Fruit fly (Drosophila melanogaster) whole organism, adult: Measurements from ENCODE around the gene trp.

Experiments
- CG11617 ChIP-seq: fragments of 200-800 bp; sonication (Bioruptor generic); optimal IDR thresholded peaks from 2 replicates; lab custom pipeline; 2017; ENCODE audit warnings: mild to moderate bottlenecking, missing biosample characterization, missing genetic modification reagents, missing genetic modification characterization
- CG12768 ChIP-seq: fragments of 200-800 bp; sonication (Bioruptor generic); optimal IDR thresholded peaks from 2 replicates; lab custom pipeline; 2017; ENCODE audit warnings: missing biosample characterization, missing genetic modification characterization, mild to moderate bottlenecking, moderate library complexity, missing genetic modification reagents
- CG14711 ChIP-seq: fragments of 200-800 bp; sonication (Bioruptor generic); optimal IDR thresholded peaks from 2 replicates; lab custom pipeline; 2018; ENCODE audit warnings: missing biosample characterization, mild to moderate bottlenecking, missing genetic modification characterization, moderate library complexity
- CG1620 ChIP-seq: fragments of 200-800 bp; sonication (Bioruptor generic); optimal IDR thresholded peaks from 2 replicates; lab custom pipeline; 2016; ENCODE audit warnings: missing biosample characterization, missing genetic modification characterization
- CG33017 ChIP-seq: fragments of 200-800 bp; sonication (Bioruptor generic); optimal IDR thresholded peaks from 2 replicates; lab custom pipeline; 2018; ENCODE audit warnings: missing biosample characterization, mild to moderate bottlenecking, missing genetic modification characterization, moderate library complexity
- CG5204 ChIP-seq: fragments of 200-800 bp; sonication (Bioruptor generic); optimal IDR thresholded peaks from 2 replicates; lab custom pipeline; 2016; ENCODE audit warnings: missing biosample characterization, missing genetic modification characterization
- CG7045 ChIP-seq: fragments of 200-800 bp; sonication (Bioruptor generic); optimal IDR thresholded peaks from 2 replicates; lab custom pipeline; 2017; ENCODE audit warnings: missing biosample characterization, mild to moderate bottlenecking, missing genetic modification characterization
- CG7101 ChIP-seq: fragments of 200-800 bp; sonication (Bioruptor generic); optimal IDR thresholded peaks from 2 replicates; lab custom pipeline; 2018; ENCODE audit warnings: missing biosample characterization, mild to moderate bottlenecking, missing genetic modification characterization, moderate library complexity
- Clk ChIP-seq: fragments of 200-800 bp; sonication (Bioruptor generic); optimal IDR thresholded peaks from 2 replicates; lab custom pipeline; 2017; ENCODE audit warnings: missing biosample characterization, missing genetic modification characterization
- Crg-1 ChIP-seq: fragments of 200-800 bp; sonication (Bioruptor generic); optimal IDR thresholded peaks from 2 replicates; lab custom pipeline; 2016; ENCODE audit warnings: missing biosample characterization, missing genetic modification characterization
- Hr96 ChIP-seq: fragments of 200-800 bp; sonication (Bioruptor generic); optimal IDR thresholded peaks from 2 replicates; lab custom pipeline; 2016; ENCODE audit warnings: missing biosample characterization, missing genetic modification characterization
- Mnt ChIP-seq: fragments of 200-800 bp; sonication (Bioruptor generic); optimal IDR thresholded peaks from 2 replicates; lab custom pipeline; 2016; ENCODE audit warnings: missing biosample characterization, mild to moderate bottlenecking, missing genetic modification characterization
- bab1 ChIP-seq: fragments of 200-800 bp; sonication (Bioruptor generic); optimal IDR thresholded peaks from 3 replicates; lab custom pipeline; 2019; ENCODE audit warnings: missing biosample characterization, mild to moderate bottlenecking, missing genetic modification characterization, moderate library complexity
- cic ChIP-seq: fragments of 200-800 bp; sonication (Bioruptor generic); optimal IDR thresholded peaks from 2 replicates; lab custom pipeline; 2017; ENCODE audit warnings: missing biosample characterization, mild to moderate bottlenecking, missing genetic modification characterization, moderate library complexity
- cnc ChIP-seq, 2 experiments: fragments of >200 bp; optimal IDR thresholded peaks; 2 replicates each; lab custom pipeline; 2017
- kay ChIP-seq: fragments of 200-800 bp; sonication (Bioruptor generic); peaks from one replicate; lab custom pipeline; 2016; ENCODE audit warnings: missing biosample characterization, missing genetic modification characterization, borderline replicate concordance
- ovo ChIP-seq: fragments of 200-800 bp; sonication (Bioruptor generic); optimal IDR thresholded peaks from 2 replicates; lab custom pipeline; 2016; ENCODE audit warnings: missing biosample characterization, missing genetic modification characterization
- pad ChIP-seq: fragments of 200-800 bp; sonication (Bioruptor generic); optimal IDR thresholded peaks from 3 replicates; lab custom pipeline; 2017; ENCODE audit warnings: missing biosample characterization, missing genetic modification characterization, mild to moderate bottlenecking, moderate library complexity, missing genetic modification reagents
- tj ChIP-seq: fragments of 200-800 bp; sonication (Bioruptor generic); optimal IDR thresholded peaks from 3 replicates; lab custom pipeline; 2017; ENCODE audit warnings: missing biosample characterization, mild to moderate bottlenecking, missing genetic modification characterization, moderate library complexity
- toe ChIP-seq: fragments of 200-800 bp; sonication (Bioruptor generic); optimal IDR thresholded peaks from 2 replicates; lab custom pipeline; 2016; ENCODE audit warnings: missing biosample characterization, missing genetic modification characterization

trp gene

dm6 chr3R:29868676-29869349 is 51.3 kb downstream of the trp start, which contains the start of gene Zip99C:
TSS of gene Zip99C (minus strand) at chr3R:29868895.
- TF ChIP-seq Hr96 (GFP tag; lab: Kevin White, UChicago) (no peak), CG1620 (GFP tag; lab: Kevin White, UChicago) (peak; percentile 57), CG11617 (GFP tag; lab: Kevin White, UChicago) (peak; percentile 36), CG14711 (peak; percentile 29), pad (GFP tag; lab: Kevin White, UChicago) (peak; percentile 32), tj (GFP tag; lab: Kevin White, UChicago) (no peak), toe (no peak), Clk (GFP tag; lab: Kevin White, UChicago) (no peak), CG5204 (no peak), Mnt (peak; percentile 90), CG7101 (tag; lab: Kevin White, UChicago) (peak; percentile 21), kay (peak; percentile 100), CG7045 (GFP tag; lab: Kevin White, UChicago) (peak; percentile 14), bab1 (GFP tag; lab: Kevin White, UChicago) (peak; percentile 28), CG12768 (GFP tag; lab: Kevin White, UChicago) (no peak), CG33017 (tag; lab: Kevin White, UChicago) (no peak), ovo (GFP tag; lab: Kevin White, UChicago) (peak; percentile 20), cnc (optimal IDR thresholded peaks at IDR 0.05; lab: Kevin White, UChicago) (no peak), cic (peak; percentile 42), Crg-1 (GFP tag; lab: Kevin White, UChicago) (peak; percentile 1)

- TF ChIP-seq Clk (GFP tag; lab: Kevin White, UChicago), result no peak
Measured at dm6 chr3R:29867895-29868294, 52.2 kb downstream of the trp start.

DNA sequence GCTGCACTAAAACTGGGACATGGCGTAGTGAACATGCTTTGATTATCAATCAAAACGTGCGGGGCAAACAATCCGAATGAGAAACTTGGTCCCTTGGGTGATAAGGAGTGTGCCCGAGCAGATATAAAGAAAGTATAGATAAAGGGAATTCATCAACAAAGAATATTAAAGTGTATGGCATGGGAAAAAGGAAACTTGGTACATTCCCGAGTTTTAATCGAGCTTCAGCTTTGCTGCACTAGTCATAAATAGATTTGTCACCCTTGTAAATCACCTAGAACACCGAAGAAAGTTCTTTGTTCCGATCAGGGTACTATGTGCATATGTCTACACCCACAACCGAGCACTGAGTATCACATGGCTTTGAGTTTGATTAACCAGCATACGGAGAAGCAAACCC is 52.6 kb downstream of the trp start:
- TF ChIP-seq Mnt (peak; percentile 7), CG14711 (no peak), cic (peak; percentile 26)

dm6 chr3R:29866706-29867105 is 53.4 kb downstream of the trp start:
- no peak for TF ChIP-seq CG12768 (GFP tag; lab: Kevin White, UChicago)
- TF ChIP-seq CG14711, result no peak
- TF ChIP-seq pad (GFP tag; lab: Kevin White, UChicago), result no peak
- TF ChIP-seq CG33017 (tag; lab: Kevin White, UChicago), result no peak
- TF ChIP-seq bab1 (GFP tag; lab: Kevin White, UChicago), result no peak
- no peak for TF ChIP-seq CG7045 (GFP tag; lab: Kevin White, UChicago)
- no peak for TF ChIP-seq CG5204
- TF ChIP-seq CG7101 (tag; lab: Kevin White, UChicago), result no peak
- TF ChIP-seq Crg-1 (GFP tag; lab: Kevin White, UChicago), result no peak
- TF ChIP-seq CG1620 (GFP tag; lab: Kevin White, UChicago), result no peak
- no peak for TF ChIP-seq toe
- TF ChIP-seq Clk (GFP tag; lab: Kevin White, UChicago), result no peak
